Fruit fly (Drosophila melanogaster) whole organism, embryonic: ENCODE data around the gene Ntf-2.

Source experiments
- CG10209 ChIP-seq: fragments of 200-800 bp; sonication (Bioruptor generic); optimal IDR thresholded peaks from 3 replicates; lab custom pipeline; 2017; ENCODE audit warnings: missing biosample characterization, mild to moderate bottlenecking, missing genetic modification characterization, missing genetic modification reagents
- Dek ChIP-seq: fragments of 200-800 bp; sonication (Bioruptor generic); optimal IDR thresholded peaks from 3 replicates; lab custom pipeline; 2019; ENCODE audit warnings: missing biosample characterization, mild to moderate bottlenecking, missing genetic modification characterization, moderate library complexity
- Eip74EF ChIP-seq, 2 experiments: fragments of 200-800 bp in 1 of 2; fragments of >200 bp in 1 of 2; sonication (Bioruptor generic) in 1 of 2; optimal IDR thresholded peaks; 2 replicates each; lab custom pipeline; 2017 to 2019; ENCODE audit warnings: missing biosample characterization in 2 of 2, missing genetic modification characterization in 2 of 2, mild to moderate bottlenecking in 1 of 2, moderate library complexity in 1 of 2
- Spps ChIP-seq: fragments of 200-800 bp; sonication (Bioruptor generic); optimal IDR thresholded peaks from 2 replicates; lab custom pipeline; 2018; ENCODE audit warnings: missing biosample characterization, mild to moderate bottlenecking, missing genetic modification characterization
- Stat92E ChIP-seq, 3 experiments: fragments of >200 bp in 2 of 3; fragments of 200-800 bp in 1 of 3; sonication (Bioruptor generic) in 1 of 3; optimal IDR thresholded peaks; 2 replicates each; lab custom pipeline; 2017 to 2019; ENCODE audit warnings: missing biosample characterization in 3 of 3, missing genetic modification characterization in 3 of 3, mild to moderate bottlenecking in 1 of 3, moderate library complexity in 1 of 3
- sim ChIP-seq: fragments of 200-800 bp; sonication (Bioruptor generic); IDR thresholded peaks from 2 replicates; pipeline ENCODE4 v1.3.6; 2022; ENCODE audit warnings: missing biosample characterization, missing genetic modification characterization
- sob ChIP-seq: fragments of 200-800 bp; sonication (Bioruptor generic); IDR thresholded peaks from 2 replicates; pipeline ENCODE4 v1.3.6; 2022; ENCODE audit warnings: missing biosample characterization, missing genetic modification characterization

DNA sequence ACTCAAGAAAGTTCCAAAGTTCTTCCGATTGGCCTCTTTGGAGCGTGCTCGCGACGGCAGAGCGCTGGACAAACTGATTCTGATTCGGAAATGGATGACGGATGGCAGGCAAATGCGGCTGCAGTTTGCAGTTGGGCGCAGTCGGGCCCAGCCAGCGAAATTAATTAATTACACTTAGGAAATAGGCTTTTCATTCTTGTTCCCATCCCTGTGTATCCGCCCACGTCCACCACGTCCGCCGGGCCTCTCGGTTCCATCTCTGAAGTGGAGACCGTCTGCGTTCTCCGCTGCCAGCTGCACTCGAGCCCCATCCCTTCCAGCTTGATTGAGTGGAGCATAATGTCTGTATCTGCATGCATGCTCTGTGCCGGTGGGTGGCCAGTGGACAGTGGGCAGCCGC lies 5.2 kb downstream of the Ntf-2 start, which contains the start of gene CG15449:
- no peak for TF ChIP-seq Spps (tag; lab: Kevin White, UChicago)
- TF ChIP-seq CG10209 (GFP tag; lab: Kevin White, UChicago) = no peak
- TF ChIP-seq sob (GFP tag; lab: Robert Waterston, UW) = no peak
- TF ChIP-seq Dek (tag; lab: Kevin White, UChicago) = no peak
- TF ChIP-seq Stat92E (GFP tag; optimal IDR thresholded peaks at IDR 0.05; lab: Kevin White, UChicago) = no peak
- no peak for TF ChIP-seq Eip74EF (GFP tag; optimal IDR thresholded peaks at IDR 0.05; lab: Kevin White, UChicago)
- no peak for TF ChIP-seq sim (GFP tag; lab: Robert Waterston, UW)
